Worm (Caenorhabditis elegans) whole organism, late embryonic: ENCODE data around the gene W06G6.15.

Source experiments
- C38D4.7 ChIP-seq: fragments of 200-800 bp; sonication (Bioruptor generic); optimal IDR thresholded peaks from 2 replicates; lab custom pipeline; 2018; ENCODE audit warnings: mild to moderate bottlenecking, missing genetic modification characterization, moderate library complexity, missing compliant biosample characterization
- K09A11.1 ChIP-seq: sonication (generic microtip); optimal IDR thresholded peaks from 2 replicates; lab custom pipeline; 2017; ENCODE audit warnings: antibody characterized with exemption, mild to moderate bottlenecking, missing genetic modification characterization, missing compliant biosample characterization; ENCODE audit not compliant: insufficient read depth
- ahr-1 ChIP-seq: sonication (generic microtip); optimal IDR thresholded peaks from 2 replicates; lab custom pipeline; 2016; ENCODE audit warnings: missing genetic modification characterization, missing compliant biosample characterization
- ama-1 ChIP-seq: fragments of 150-350 bp; optimal IDR thresholded peaks from 2 replicates; lab custom pipeline; 2014
- ceh-14 ChIP-seq: sonication (generic microtip); optimal IDR thresholded peaks from 2 replicates; lab custom pipeline; 2016; ENCODE audit warnings: missing genotype, missing genetic modification characterization, missing compliant biosample characterization
- ceh-18 ChIP-seq: sonication (generic microtip); optimal IDR thresholded peaks from 2 replicates; lab custom pipeline; 2016; ENCODE audit warnings: missing genetic modification characterization, missing compliant biosample characterization
- ceh-19 ChIP-seq: fragments of 200-800 bp; sonication (Bioruptor generic); optimal IDR thresholded peaks from 2 replicates; lab custom pipeline; 2018; ENCODE audit warnings: mild to moderate bottlenecking, missing genetic modification characterization, missing compliant biosample characterization
- ceh-24 ChIP-seq: sonication (generic microtip); optimal IDR thresholded peaks from 2 replicates; lab custom pipeline; 2016; ENCODE audit warnings: mild to moderate bottlenecking, missing genetic modification characterization, missing compliant biosample characterization
- ceh-31 ChIP-seq: sonication (generic microtip); optimal IDR thresholded peaks from 2 replicates; lab custom pipeline; 2016; ENCODE audit warnings: missing genetic modification characterization, missing compliant biosample characterization
- ceh-34 ChIP-seq: sonication (generic microtip); optimal IDR thresholded peaks from 2 replicates; lab custom pipeline; 2016; ENCODE audit warnings: mild to moderate bottlenecking, missing genetic modification characterization, missing compliant biosample characterization
- ceh-45 ChIP-seq: fragments of 200-800 bp; sonication (Bioruptor generic); IDR thresholded peaks from 2 replicates; pipeline ENCODE4 v1.3.6; 2022; ENCODE audit warnings: missing genetic modification reagents, missing genetic modification characterization, missing compliant biosample characterization
- ceh-48 ChIP-seq: sonication (generic microtip); optimal IDR thresholded peaks from 2 replicates; lab custom pipeline; 2016; ENCODE audit warnings: missing genetic modification characterization, inconsistent platforms, missing compliant biosample characterization
- ceh-6 ChIP-seq: fragments of 200-800 bp; sonication (Bioruptor generic); optimal IDR thresholded peaks from 2 replicates; lab custom pipeline; 2018; ENCODE audit warnings: mild to moderate bottlenecking, missing genetic modification characterization, missing compliant biosample characterization
- ceh-9 ChIP-seq: sonication (generic microtip); optimal IDR thresholded peaks from 2 replicates; lab custom pipeline; 2016; ENCODE audit warnings: mild to moderate bottlenecking, missing genetic modification characterization, inconsistent platforms, missing compliant biosample characterization
- che-1 ChIP-seq: sonication (generic microtip); optimal IDR thresholded peaks from 2 replicates; lab custom pipeline; 2016; ENCODE audit warnings: mild to moderate bottlenecking, missing genetic modification characterization, missing compliant biosample characterization
- elt-2 ChIP-seq: sonication (generic microtip); optimal IDR thresholded peaks from 2 replicates; lab custom pipeline; 2016; ENCODE audit warnings: missing genetic modification reagents, missing genetic modification characterization, missing compliant biosample characterization
- elt-4 ChIP-seq: sonication (generic microtip); optimal IDR thresholded peaks from 2 replicates; lab custom pipeline; 2016; ENCODE audit warnings: missing genetic modification characterization, missing compliant biosample characterization
- ets-4 ChIP-seq: sonication (generic microtip); optimal IDR thresholded peaks from 2 replicates; lab custom pipeline; 2016; ENCODE audit warnings: missing genetic modification characterization, missing compliant biosample characterization
- hlh-13 ChIP-seq: fragments of 200-800 bp; sonication (Bioruptor generic); optimal IDR thresholded peaks from 2 replicates; lab custom pipeline; 2018; ENCODE audit warnings: mild to moderate bottlenecking, missing genetic modification characterization, missing compliant biosample characterization
- hlh-15 ChIP-seq: sonication (generic microtip); optimal IDR thresholded peaks from 2 replicates; lab custom pipeline; 2016; ENCODE audit warnings: missing genetic modification characterization, missing compliant biosample characterization
- hlh-30 ChIP-seq: sonication (generic microtip); optimal IDR thresholded peaks from 2 replicates; lab custom pipeline; 2017; ENCODE audit warnings: antibody characterized with exemption, missing genetic modification characterization, missing compliant biosample characterization; ENCODE audit not compliant: insufficient read depth
- hlh-6 ChIP-seq: sonication (generic microtip); optimal IDR thresholded peaks from 2 replicates; lab custom pipeline; 2016; ENCODE audit warnings: missing genotype, missing genetic modification characterization, missing compliant biosample characterization
- hlh-8 ChIP-seq: sonication (generic microtip); optimal IDR thresholded peaks from 2 replicates; lab custom pipeline; 2016; ENCODE audit warnings: missing genotype, missing genetic modification characterization, missing compliant biosample characterization
- lim-6 ChIP-seq: sonication (generic microtip); optimal IDR thresholded peaks from 2 replicates; lab custom pipeline; 2016; ENCODE audit warnings: missing genetic modification characterization, missing compliant biosample characterization
- lin-11 ChIP-seq: fragments of 200-800 bp; sonication (Bioruptor generic); optimal IDR thresholded peaks from 2 replicates; lab custom pipeline; 2018; ENCODE audit warnings: mild to moderate bottlenecking, missing genetic modification characterization, missing compliant biosample characterization
- mec-3 ChIP-seq: sonication (generic microtip); optimal IDR thresholded peaks from 2 replicates; lab custom pipeline; 2016; ENCODE audit warnings: borderline replicate concordance, missing genetic modification characterization, missing compliant biosample characterization
- nfya-1 ChIP-seq: sonication (generic microtip); optimal IDR thresholded peaks from 2 replicates; lab custom pipeline; 2017; ENCODE audit warnings: missing genetic modification characterization, mild to moderate bottlenecking, missing compliant biosample characterization, antibody characterized with exemption, moderate library complexity
- odd-2 ChIP-seq: sonication (generic microtip); optimal IDR thresholded peaks from 2 replicates; lab custom pipeline; 2017; ENCODE audit warnings: antibody characterized with exemption, mild to moderate bottlenecking, missing genetic modification characterization, missing compliant biosample characterization
- pag-3 ChIP-seq: sonication (generic microtip); optimal IDR thresholded peaks from 2 replicates; lab custom pipeline; 2016; ENCODE audit warnings: missing compliant biosample characterization, missing genetic modification characterization, borderline replicate concordance
- pat-9 ChIP-seq: fragments of 200-800 bp; sonication (Bioruptor generic); optimal IDR thresholded peaks from 2 replicates; lab custom pipeline; 2018; ENCODE audit warnings: mild to moderate bottlenecking, missing genetic modification characterization, moderate library complexity, missing compliant biosample characterization
- pax-1 ChIP-seq: fragments of 150-350 bp; optimal IDR thresholded peaks from 2 replicates; lab custom pipeline; 2014; ENCODE audit warnings: missing biosample characterization, missing genetic modification characterization
- pqm-1 ChIP-seq: sonication (generic microtip); optimal IDR thresholded peaks from 2 replicates; lab custom pipeline; 2016; ENCODE audit warnings: missing genetic modification characterization, missing compliant biosample characterization
- ref-2 ChIP-seq: sonication (generic microtip); optimal IDR thresholded peaks from 2 replicates; lab custom pipeline; 2016; ENCODE audit warnings: missing genetic modification characterization, missing compliant biosample characterization
- rnt-1 ChIP-seq: sonication (generic microtip); optimal IDR thresholded peaks from 2 replicates; lab custom pipeline; 2016; ENCODE audit warnings: missing genetic modification characterization, missing compliant biosample characterization
- sdc-2 ChIP-seq: sonication (generic microtip); optimal IDR thresholded peaks from 2 replicates; lab custom pipeline; 2016; ENCODE audit warnings: missing genotype, missing genetic modification characterization, missing compliant biosample characterization
- ttx-3 ChIP-seq: sonication (generic microtip); optimal IDR thresholded peaks from 2 replicates; lab custom pipeline; 2016; ENCODE audit warnings: missing genetic modification reagents, missing genetic modification characterization, missing compliant biosample characterization
- unc-42 ChIP-seq: sonication (generic microtip); optimal IDR thresholded peaks from 2 replicates; lab custom pipeline; 2016; ENCODE audit warnings: missing genotype, missing genetic modification characterization, missing compliant biosample characterization
- unc-55 ChIP-seq: sonication (generic microtip); optimal IDR thresholded peaks from 2 replicates; lab custom pipeline; 2017; ENCODE audit warnings: missing biosample characterization, missing genetic modification reagents, missing genetic modification characterization
- unc-86 ChIP-seq: sonication (generic microtip); optimal IDR thresholded peaks from 2 replicates; lab custom pipeline; 2016; ENCODE audit warnings: missing genetic modification characterization, missing compliant biosample characterization
- ztf-16 ChIP-seq: sonication (generic microtip); optimal IDR thresholded peaks from 2 replicates; lab custom pipeline; 2017; ENCODE audit warnings: missing genetic modification characterization, missing compliant biosample characterization

Gene W06G6.15

DNA sequence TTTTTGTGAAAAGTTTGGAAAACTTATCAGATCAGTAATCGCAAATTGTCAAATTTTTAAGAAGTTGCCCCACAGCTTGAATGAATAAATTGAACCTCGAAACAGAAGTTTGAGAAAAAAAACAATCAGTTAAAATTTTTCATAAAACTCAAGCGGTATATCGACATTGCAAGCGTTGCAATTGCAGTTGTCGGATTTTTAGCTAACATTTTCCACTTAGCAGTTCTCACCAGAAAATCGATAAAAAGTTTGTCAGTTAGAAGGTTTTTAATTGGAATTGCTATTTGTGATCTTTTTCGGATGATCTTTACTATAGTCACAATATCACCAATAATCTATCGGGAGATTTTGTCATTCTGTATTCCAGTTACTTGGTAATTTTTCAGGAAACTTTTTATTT, 31.4 kb downstream of the W06G6.15 start, which contains the start of gene srw-43:
TSS of gene srw-43 (plus strand) at position 301 of the 400 bp plus-strand sequence.
- TF ChIP-seq elt-4 (no peak), odd-2 (no peak), ttx-3 (tag; lab: Kevin White, UChicago) (no peak), lim-6 (tag; lab: Kevin White, UChicago) (no peak), ama-1 (lab: Kevin White, UChicago) (no peak), ceh-45 (no peak), ceh-24 (tag; lab: Kevin White, UChicago) (no peak), hlh-6 (tag; lab: Kevin White, UChicago) (no peak), hlh-15 (tag; lab: Kevin White, UChicago) (no peak), ceh-18 (tag; lab: Kevin White, UChicago) (no peak)
- TF ChIP-seq, all 69 proteins: peak for 0

DNA sequence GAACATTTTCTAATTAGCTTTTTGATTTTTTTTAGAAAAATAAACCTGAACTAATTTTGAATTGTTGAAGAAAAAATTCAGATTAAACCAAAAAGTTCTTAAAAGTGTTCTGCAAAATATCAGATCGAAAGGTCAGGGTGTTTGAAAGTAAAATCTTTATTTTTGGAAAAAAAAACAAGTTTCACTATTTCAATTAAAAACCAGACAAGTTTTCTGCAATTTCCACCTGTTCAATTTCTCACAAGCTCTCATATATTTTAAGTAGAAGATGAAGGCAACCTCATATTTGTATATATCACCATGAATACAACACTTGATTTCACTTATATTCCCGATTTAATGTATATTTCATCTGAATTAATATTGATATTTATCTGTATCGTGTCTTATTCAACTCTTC, 32.9 kb downstream of the W06G6.15 start, which contains the start of gene srz-102:
TSS of gene srz-102 (plus strand) at position 301 of the 400 bp plus-strand sequence.
- TF ChIP-seq hlh-13 (GFP tag; lab: Kevin White, UChicago) (no peak), pat-9 (tag; lab: Kevin White, UChicago) (no peak), ceh-24 (tag; lab: Kevin White, UChicago) (no peak)

DNA sequence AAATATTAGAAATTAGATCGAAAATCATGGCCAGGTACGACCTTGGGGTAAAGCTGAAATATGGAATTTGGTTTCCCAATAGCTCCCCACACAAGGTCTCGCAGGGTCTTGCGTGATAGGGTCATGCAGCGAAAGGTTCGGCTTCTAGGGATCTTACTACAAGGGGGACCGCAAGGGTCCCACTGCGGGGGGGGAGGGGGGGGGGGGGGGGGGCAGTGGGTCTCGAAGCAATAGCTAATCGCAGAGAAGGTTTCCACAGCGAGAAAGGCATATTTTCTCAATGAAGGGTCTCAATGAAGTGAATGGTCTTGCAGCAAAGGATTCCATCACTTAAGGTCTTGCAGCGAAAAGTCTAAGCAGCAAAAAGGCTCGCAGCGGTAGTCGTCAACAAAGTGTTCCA, 38.6 kb downstream of the W06G6.15 start:
- no peak for TF ChIP-seq rnt-1
- no peak for TF ChIP-seq ceh-48 (tag; lab: Kevin White, UChicago)
- no peak for TF ChIP-seq che-1 (tag; lab: Kevin White, UChicago)
- no peak for TF ChIP-seq ceh-6 (GFP tag; lab: Kevin White, UChicago)
- no peak for TF ChIP-seq unc-86 (tag; lab: Kevin White, UChicago)
- no peak for TF ChIP-seq pag-3 (tag; lab: Kevin White, UChicago)
- TF ChIP-seq ets-4 (tag; lab: Kevin White, UChicago) = no peak
- TF ChIP-seq hlh-13 (GFP tag; lab: Kevin White, UChicago) = no peak
- no peak for TF ChIP-seq ceh-34 (tag; lab: Kevin White, UChicago)
- TF ChIP-seq hlh-30 = no peak
- no peak for TF ChIP-seq C38D4.7 (GFP tag; lab: Kevin White, UChicago)
- TF ChIP-seq mec-3 (tag; lab: Kevin White, UChicago) = no peak
- TF ChIP-seq pqm-1 (tag; lab: Kevin White, UChicago) = no peak

- TF ChIP-seq ahr-1 (tag; lab: Kevin White, UChicago) (no peak), sdc-2 (tag; lab: Kevin White, UChicago) (no peak), ztf-16 (tag; lab: Kevin White, UChicago) (no peak), hlh-6 (tag; lab: Kevin White, UChicago) (no peak), lin-11 (no peak), unc-42 (no peak), pag-3 (tag; lab: Kevin White, UChicago) (no peak), ref-2 (no peak), rnt-1 (no peak)
Observed at ce11 chrV:16693732-16694131, 39.4 kb downstream of the W06G6.15 start, which contains the start of gene srw-42. Gene srw-42, minus strand, starts transcription at chrV:16693832.

- TF ChIP-seq che-1 (tag; lab: Kevin White, UChicago) (no peak), ceh-9 (tag; lab: Kevin White, UChicago) (no peak), odd-2 (no peak), ceh-14 (no peak), nfya-1 (tag; lab: Kevin White, UChicago) (no peak), ceh-19 (no peak), pqm-1 (tag; lab: Kevin White, UChicago) (no peak), elt-2 (tag; lab: Kevin White, UChicago) (no peak), pag-3 (tag; lab: Kevin White, UChicago) (no peak), unc-55 (GFP tag; lab: Kevin White, UChicago) (no peak), pax-1 (no peak), ceh-6 (GFP tag; lab: Kevin White, UChicago) (no peak), ceh-31 (tag; lab: Kevin White, UChicago) (no peak), K09A11.1 (tag; lab: Kevin White, UChicago) (no peak), hlh-8 (no peak), hlh-30 (no peak), rnt-1 (no peak)
Observed at ce11 chrV:16694538-16694937, 40.2 kb downstream of the W06G6.15 start, which contains the start of gene srz-101. Gene srz-101, plus strand, starts transcription at chrV:16694838.
